Fruit fly (Drosophila melanogaster): ENCODE measurements around the gene CG14357.
A peak's percentile ranks its signal among the peaks of the same experiment; 100 is the strongest.

CG14357 gene

dm6 chr3R:14108158-14108921, 3.6 kb downstream of the CG14357 start, which contains the start of gene CG12402 (continued):
- no peak for TF ChIP-seq CG9139 (GFP tag; optimal IDR thresholded peaks at IDR 0.05)
- peak; percentile 50 for TF ChIP-seq Gug (GFP tag; IDR thresholded peaks at IDR 0.05)
- peak; percentile 26 for TF ChIP-seq Sox102F (GFP tag; optimal IDR thresholded peaks at IDR 0.05)
- no peak for TF ChIP-seq Eip93F (GFP tag; optimal IDR thresholded peaks at IDR 0.05)
- peak; percentile 64 for TF ChIP-seq vri (GFP tag; optimal IDR thresholded peaks at IDR 0.05)
- no peak for TF ChIP-seq CG11902 (GFP tag; optimal IDR thresholded peaks at IDR 0.05)
- TF ChIP-seq CG8319 (GFP tag; optimal IDR thresholded peaks at IDR 0.05), result no peak
- TF ChIP-seq net (GFP tag; optimal IDR thresholded peaks at IDR 0.05), result peak; percentile 45
- peak; percentile 57; the same call in 1 of the 3 replicates for TF ChIP-seq CG6163 (GFP tag; IDR thresholded peaks at IDR 0.05)

- TF ChIP-seq spab (GFP tag; optimal IDR thresholded peaks at IDR 0.05), result no peak
- TF ChIP-seq lz (GFP tag; optimal IDR thresholded peaks at IDR 0.05), result no peak
- TF ChIP-seq svp (GFP tag), result no peak
Measured at dm6 chr3R:14107597-14107996, 4.4 kb downstream of the CG14357 start.

dm6 chr3R:14103022-14103421, 8.9 kb downstream of the CG14357 start, which contains the start of gene PK1-R:
Gene PK1-R (minus strand): TSS chr3R:14103122.
- TF ChIP-seq lz (GFP tag; optimal IDR thresholded peaks at IDR 0.05), result no peak
- no peak for TF ChIP-seq cyc (GFP tag; optimal IDR thresholded peaks at IDR 0.05)
- no peak for TF ChIP-seq dac (GFP tag; optimal IDR thresholded peaks at IDR 0.05)
- no peak for TF ChIP-seq CG4318 (GFP tag; optimal IDR thresholded peaks at IDR 0.05)

dm6 chr3R:14100962-14101361, 11.0 kb downstream of the CG14357 start:
- TF ChIP-seq pdm3 (GFP tag; optimal IDR thresholded peaks at IDR 0.05) (no peak), Sox102F (GFP tag; optimal IDR thresholded peaks at IDR 0.05) (no peak), topi (GFP tag; optimal IDR thresholded peaks at IDR 0.05) (no peak)

- TF ChIP-seq eg (GFP tag; IDR thresholded peaks at IDR 0.05) (peak; percentile 20; the same call in 1 of the 3 replicates), svp (GFP tag) (peak; percentile 44), Hr39 (GFP tag; optimal IDR thresholded peaks at IDR 0.05) (no peak), CG9139 (GFP tag; optimal IDR thresholded peaks at IDR 0.05) (no peak), Eip78C (GFP tag) (peak; percentile 58), CG6163 (GFP tag; IDR thresholded peaks at IDR 0.05) (peak; percentile 41; the same call in 1 of the 3 replicates), CG31627 (GFP tag; optimal IDR thresholded peaks at IDR 0.05) (peak; percentile 1)
Measured at dm6 chr3R:14098527-14099109, 13.3 kb downstream of the CG14357 start.

DNA sequence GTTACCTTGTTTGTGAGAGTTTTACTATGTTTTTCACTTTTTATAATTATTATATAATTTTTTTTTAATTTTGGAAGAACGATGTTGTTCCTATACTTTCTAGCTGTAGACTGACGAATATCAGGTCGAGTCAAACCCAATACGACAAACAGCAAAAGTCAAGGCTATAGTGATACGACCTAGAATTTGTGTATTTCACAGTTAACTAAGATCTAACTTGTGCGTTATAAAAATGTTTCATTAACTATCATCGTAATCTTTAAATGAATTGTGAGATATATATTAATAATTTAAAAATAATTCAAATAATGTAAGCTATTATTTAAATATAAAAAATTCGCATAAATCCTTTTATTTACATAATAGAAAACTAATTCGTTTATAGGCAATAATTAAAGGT, 14.0 kb downstream of the CG14357 start, which contains the start of gene CG9920:
CG9920 (minus strand) TSS at position 101 of the 400 bp plus-strand sequence.
- TF ChIP-seq pdm3 (GFP tag; optimal IDR thresholded peaks at IDR 0.05) (no peak), cyc (GFP tag; optimal IDR thresholded peaks at IDR 0.05) (no peak), Sox14 (GFP tag; optimal IDR thresholded peaks at IDR 0.05) (no peak), CG31627 (GFP tag; optimal IDR thresholded peaks at IDR 0.05) (no peak), CG6163 (GFP tag; IDR thresholded peaks at IDR 0.05) (no peak), CG10631 (GFP tag; optimal IDR thresholded peaks at IDR 0.05) (no peak)

dm6 chr3R:14096792-14097191, 15.2 kb downstream of the CG14357 start, which contains the start of gene CCHa1:
Gene CCHa1 (minus strand): TSS chr3R:14096835.
- TF ChIP-seq CG3919 (GFP tag; optimal IDR thresholded peaks at IDR 0.05) (no peak), dsx (GFP tag; optimal IDR thresholded peaks at IDR 0.05; ENCODE audit: poor library complexity, severe bottlenecking) (no peak), lz (GFP tag; optimal IDR thresholded peaks at IDR 0.05) (no peak), Ets96B (tag; optimal IDR thresholded peaks at IDR 0.05) (no peak), Eip93F (GFP tag; optimal IDR thresholded peaks at IDR 0.05) (no peak), Sox15 (GFP tag; optimal IDR thresholded peaks at IDR 0.05) (no peak), salr (GFP tag; optimal IDR thresholded peaks at IDR 0.05) (no peak), cyc (GFP tag; optimal IDR thresholded peaks at IDR 0.05) (no peak), OdsH (GFP tag; optimal IDR thresholded peaks at IDR 0.05) (no peak), fkh (GFP tag; optimal IDR thresholded peaks at IDR 0.05) (no peak), CG8632 (GFP tag; optimal IDR thresholded peaks at IDR 0.05) (no peak), fd85E (GFP tag; optimal IDR thresholded peaks at IDR 0.05) (no peak), Hr4 (GFP tag; optimal IDR thresholded peaks at IDR 0.05) (no peak), CG4318 (GFP tag; optimal IDR thresholded peaks at IDR 0.05) (no peak), fd59A (GFP tag; optimal IDR thresholded peaks at IDR 0.05) (no peak)

Data from whole organism, prepupa.